Worm (Caenorhabditis elegans): ENCODE measurements around the gene hlh-26.

ce11 chrII:5512473-5513097, 21.0 kb downstream of the hlh-26 start:
- TF ChIP-seq tbx-9 (tag; optimal IDR thresholded peaks at IDR 0.05; ENCODE audit: borderline replicate concordance) (no peak), ama-1 (optimal IDR thresholded peaks at IDR 0.05) (no peak), ama-1 (GFP tag; optimal IDR thresholded peaks at IDR 0.05) (no peak), sdz-38 (tag; optimal IDR thresholded peaks at IDR 0.05) (no peak), fkh-3 (tag; optimal IDR thresholded peaks at IDR 0.05) (no peak), F57A8.1 (GFP tag; optimal IDR thresholded peaks at IDR 0.05) (no peak), lin-35 (GFP tag; optimal IDR thresholded peaks at IDR 0.05) (no peak), pha-4 (tag; optimal IDR thresholded peaks at IDR 0.05) (no peak), him-1 (tag; optimal IDR thresholded peaks at IDR 0.05) (no peak), F49E8.2 (tag; optimal IDR thresholded peaks at IDR 0.05; ENCODE audit: insufficient read depth) (no peak), attf-5 (GFP tag; optimal IDR thresholded peaks at IDR 0.05) (no peak), C17E4.6 (GFP tag; IDR thresholded peaks at IDR 0.05) (no peak)
